Worm (Caenorhabditis elegans) whole organism, L2 larva: ENCODE measurements around the gene lbp-7.

ENCODE experiments used
- ama-1 ChIP-seq: fragments of 150-350 bp; optimal IDR thresholded peaks from 2 replicates; lab custom pipeline; 2018; ENCODE audit warnings: inconsistent platforms
- elt-3 ChIP-seq: sonication (generic microtip); optimal IDR thresholded peaks from 2 replicates; lab custom pipeline; 2017; ENCODE audit warnings: missing biosample characterization, missing genetic modification characterization
- lin-13 ChIP-seq: fragments of 150-350 bp; optimal IDR thresholded peaks from 2 replicates; lab custom pipeline; 2014; ENCODE audit warnings: missing biosample characterization, missing genetic modification reagents, missing genetic modification characterization
- mbf-1 ChIP-seq: sonication (generic microtip); optimal IDR thresholded peaks from 2 replicates; lab custom pipeline; 2017; ENCODE audit warnings: missing biosample characterization, missing genetic modification characterization
- nhr-10 ChIP-seq: sonication (generic microtip); optimal IDR thresholded peaks from 2 replicates; lab custom pipeline; 2017; ENCODE audit warnings: missing biosample characterization, missing genetic modification characterization
- nhr-237 ChIP-seq: fragments of 150-350 bp; optimal IDR thresholded peaks from 2 replicates; lab custom pipeline; 2014; ENCODE audit warnings: missing biosample characterization, missing genetic modification characterization
- nhr-6 ChIP-seq: fragments of 150-350 bp; optimal IDR thresholded peaks from 2 replicates; lab custom pipeline; 2014; ENCODE audit warnings: missing biosample characterization, missing genetic modification characterization
- skn-1 ChIP-seq: sonication (generic microtip); optimal IDR thresholded peaks from 2 replicates; lab custom pipeline; 2017; ENCODE audit warnings: missing biosample characterization, missing genetic modification characterization
- sma-9 ChIP-seq, 2 experiments: fragments of 150-350 bp in 1 of 2; sonication (generic microtip) in 1 of 2; optimal IDR thresholded peaks; 2 replicates each; lab custom pipeline; 2014 to 2016; ENCODE audit warnings: missing genetic modification characterization in 2 of 2, mild to moderate bottlenecking in 1 of 2, missing biosample characterization in 1 of 2, missing compliant biosample characterization in 1 of 2, missing genetic modification reagents in 1 of 2, moderate library complexity in 1 of 2
- snpc-4 ChIP-seq: fragments of 150-350 bp; optimal IDR thresholded peaks from 2 replicates; lab custom pipeline; 2014; ENCODE audit warnings: missing biosample characterization, missing genetic modification characterization
- unc-39 ChIP-seq: fragments of 150-350 bp; optimal IDR thresholded peaks from 2 replicates; lab custom pipeline; 2014; ENCODE audit warnings: missing biosample characterization, missing genetic modification characterization
- unc-62 ChIP-seq: fragments of 150-350 bp; optimal IDR thresholded peaks from 2 replicates; lab custom pipeline; 2014; ENCODE audit warnings: missing biosample characterization, missing genetic modification reagents, missing genetic modification characterization
- ztf-11 ChIP-seq: sonication (generic microtip); optimal IDR thresholded peaks from 2 replicates; lab custom pipeline; 2017; ENCODE audit warnings: missing biosample characterization, missing genetic modification characterization

ce11 chrV:13840909-13841308, 38.4 kb upstream of the lbp-7 start, which contains the start of gene srx-17:
- TF ChIP-seq nhr-10 (tag; lab: Kevin White, UChicago) (no peak), unc-39 (tag; lab: Kevin White, UChicago) (no peak), sma-9 (GFP tag; optimal IDR thresholded peaks at IDR 0.05; lab: Kevin White, UChicago) (no peak), sma-9 (tag; optimal IDR thresholded peaks at IDR 0.05; lab: Kevin White, UChicago) (no peak), ama-1 (lab: Kevin White, UChicago) (no peak), nhr-6 (tag; lab: Kevin White, UChicago) (no peak), snpc-4 (tag; lab: Kevin White, UChicago) (no peak), elt-3 (tag; lab: Kevin White, UChicago) (no peak), mbf-1 (no peak), lin-13 (GFP tag; lab: Kevin White, UChicago) (no peak), unc-62 (GFP tag; lab: Kevin White, UChicago) (no peak), nhr-237 (tag; lab: Kevin White, UChicago) (no peak), skn-1 (no peak), ztf-11 (tag; lab: Kevin White, UChicago) (no peak)
